Worm (Caenorhabditis elegans) whole organism, mixed stage, embryonic: Measurements from ENCODE around the gene btb-20.

ENCODE experiments used
- cnd-1 ChIP-seq: fragments of 200-800 bp; sonication (Bioruptor generic); optimal IDR thresholded peaks from 2 replicates; lab custom pipeline; 2018; ENCODE audit warnings: mild to moderate bottlenecking, missing genetic modification characterization, missing compliant biosample characterization
- lin-32 ChIP-seq: fragments of 200-800 bp; sonication (Bioruptor generic); optimal IDR thresholded peaks from 2 replicates; lab custom pipeline; 2018; ENCODE audit warnings: mild to moderate bottlenecking, missing genetic modification characterization, missing compliant biosample characterization
- mep-1 ChIP-seq: fragments of 150-350 bp; optimal IDR thresholded peaks from 2 replicates; lab custom pipeline; 2017; ENCODE audit warnings: missing biosample characterization, missing genetic modification reagents, missing genetic modification characterization, inconsistent platforms
- ztf-11 ChIP-seq: fragments of 150-350 bp; optimal IDR thresholded peaks from 2 replicates; lab custom pipeline; 2014; ENCODE audit warnings: missing biosample characterization, missing genetic modification characterization

- TF ChIP-seq cnd-1, result no peak
- no peak for TF ChIP-seq mep-1 (tag; lab: Kevin White, UChicago)
- TF ChIP-seq lin-32, result no peak
- TF ChIP-seq ztf-11 (tag; lab: Kevin White, UChicago), result no peak
These were observed 23.2 kb downstream of the btb-20 start, which contains the start of gene K10H10.4 for ce11 chrII:14500122-14500521.
